Worm (Caenorhabditis elegans): ENCODE measurements around the gene ipp-5.

ipp-5 gene

ce11 chrX:6010573-6010972 is 20.7 kb upstream of the ipp-5 start, which contains the start of gene C09B8.3:
Gene C09B8.3 (minus strand): TSS chrX:6010673.
- no peak for TF ChIP-seq unc-42 (tag; optimal IDR thresholded peaks at IDR 0.05)
- no peak for TF ChIP-seq hlh-8 (tag; optimal IDR thresholded peaks at IDR 0.05)
- no peak for TF ChIP-seq K02D7.2 (tag; optimal IDR thresholded peaks at IDR 0.05)
- no peak for TF ChIP-seq lin-11 (tag; optimal IDR thresholded peaks at IDR 0.05)
- TF ChIP-seq ceh-18 (tag; optimal IDR thresholded peaks at IDR 0.05) = no peak
- TF ChIP-seq dve-1 (tag; optimal IDR thresholded peaks at IDR 0.05) = no peak
- TF ChIP-seq K09A11.1 (tag; optimal IDR thresholded peaks at IDR 0.05; ENCODE audit: insufficient read depth) = no peak
- TF ChIP-seq sox-4 (tag; optimal IDR thresholded peaks at IDR 0.05) = no peak
- TF ChIP-seq ref-2 (tag; optimal IDR thresholded peaks at IDR 0.05) = no peak
- no peak for TF ChIP-seq elt-2 (tag; optimal IDR thresholded peaks at IDR 0.05)
- TF ChIP-seq pag-3 (tag; optimal IDR thresholded peaks at IDR 0.05; ENCODE audit: borderline replicate concordance) = no peak
- TF ChIP-seq ceh-9 (tag; optimal IDR thresholded peaks at IDR 0.05) = no peak
- no peak for TF ChIP-seq dmd-4 (tag; optimal IDR thresholded peaks at IDR 0.05; ENCODE audit: borderline replicate concordance)
- TF ChIP-seq Y22D7AL.16 (tag; optimal IDR thresholded peaks at IDR 0.05) = no peak
- no peak for TF ChIP-seq nfya-1 (tag; optimal IDR thresholded peaks at IDR 0.05)
- TF ChIP-seq hlh-30 (tag; optimal IDR thresholded peaks at IDR 0.05; ENCODE audit: insufficient read depth) = no peak
- no peak for TF ChIP-seq ceh-22 (tag; optimal IDR thresholded peaks at IDR 0.05)

ce11 chrX:6015096-6015495 is 16.2 kb upstream of the ipp-5 start, which contains the start of gene C09B8.8:
Gene C09B8.8 (plus strand): TSS chrX:6015492.
- TF ChIP-seq ama-1 (optimal IDR thresholded peaks at IDR 0.05) (no peak), K09A11.1 (tag; optimal IDR thresholded peaks at IDR 0.05; ENCODE audit: insufficient read depth) (no peak), ceh-30 (tag; optimal IDR thresholded peaks at IDR 0.05) (no peak), fkh-6 (tag; optimal IDR thresholded peaks at IDR 0.05) (no peak), madf-2 (tag; optimal IDR thresholded peaks at IDR 0.05) (no peak), sdc-2 (tag; optimal IDR thresholded peaks at IDR 0.05) (no peak), K02D7.2 (tag; optimal IDR thresholded peaks at IDR 0.05) (no peak)

ce11 chrX:6019886-6020469 is 11.3 kb upstream of the ipp-5 start, which contains the start of gene C09B8.4:
Gene C09B8.4 (minus strand): TSS chrX:6019936.
- no peak for TF ChIP-seq fkh-10 (GFP tag; optimal IDR thresholded peaks at IDR 0.05)

- TF ChIP-seq hlh-8 (tag; optimal IDR thresholded peaks at IDR 0.05) (no peak), dmd-4 (tag; optimal IDR thresholded peaks at IDR 0.05; ENCODE audit: borderline replicate concordance) (no peak), ceh-34 (tag; optimal IDR thresholded peaks at IDR 0.05) (no peak), madf-2 (tag; optimal IDR thresholded peaks at IDR 0.05) (no peak), ceh-9 (tag; optimal IDR thresholded peaks at IDR 0.05) (no peak), unc-55 (GFP tag; optimal IDR thresholded peaks at IDR 0.05) (no peak), ceh-48 (tag; optimal IDR thresholded peaks at IDR 0.05) (no peak), hlh-15 (tag; optimal IDR thresholded peaks at IDR 0.05) (no peak)
Measured at ce11 chrX:6020782-6021181, 10.5 kb upstream of the ipp-5 start.

- TF ChIP-seq lin-11 (tag; optimal IDR thresholded peaks at IDR 0.05) (no peak), hlh-8 (tag; optimal IDR thresholded peaks at IDR 0.05) (no peak), pqm-1 (tag; optimal IDR thresholded peaks at IDR 0.05) (no peak), ets-4 (tag; optimal IDR thresholded peaks at IDR 0.05) (no peak), syd-9 (tag; optimal IDR thresholded peaks at IDR 0.05) (no peak), elt-4 (tag; optimal IDR thresholded peaks at IDR 0.05) (no peak)
Measured at ce11 chrX:6022469-6022868, 8.8 kb upstream of the ipp-5 start, which contains the start of gene lelo-3. Gene lelo-3 (minus strand): TSS chrX:6022569.

ce11 chrX:6024977-6025376 is 6.3 kb upstream of the ipp-5 start:
- TF ChIP-seq madf-2 (tag; optimal IDR thresholded peaks at IDR 0.05) = no peak
- TF ChIP-seq ceh-31 (tag; optimal IDR thresholded peaks at IDR 0.05) = no peak
- TF ChIP-seq ceh-24 (tag; optimal IDR thresholded peaks at IDR 0.05) = no peak
- no peak for TF ChIP-seq ceh-22 (tag; optimal IDR thresholded peaks at IDR 0.05)
- no peak for TF ChIP-seq mec-3 (tag; optimal IDR thresholded peaks at IDR 0.05; ENCODE audit: borderline replicate concordance)
- no peak for TF ChIP-seq pha-2 (tag; optimal IDR thresholded peaks at IDR 0.05)
- no peak for TF ChIP-seq syd-9 (tag; optimal IDR thresholded peaks at IDR 0.05)
- TF ChIP-seq hlh-8 (tag; optimal IDR thresholded peaks at IDR 0.05) = no peak
- no peak for TF ChIP-seq pqm-1 (tag; optimal IDR thresholded peaks at IDR 0.05)
